Worm (Caenorhabditis elegans) whole organism, L3 larva: ENCODE results near the gene Y45G12C.10.
"Not testable (repeated sequence)": the region's sequence is repeated elsewhere in the genome, so short reads cannot be mapped to it uniquely, and the experiment has no call there.

Source experiments
- elt-3 ChIP-seq, 3 experiments: fragments of 150-350 bp in 1 of 3; sonication (generic microtip) in 2 of 3; optimal IDR thresholded peaks; 2 replicates in 2 of 3; 4 replicates in 1 of 3; lab custom pipeline; 2014 to 2017; ENCODE audit warnings: missing biosample characterization in 3 of 3, missing genetic modification characterization in 3 of 3
- fos-1 ChIP-seq: fragments of 150-350 bp; optimal IDR thresholded peaks from 2 replicates; lab custom pipeline; 2014; ENCODE audit warnings: missing biosample characterization, missing genetic modification characterization
- nhr-11 ChIP-seq: fragments of 150-350 bp; optimal IDR thresholded peaks from 2 replicates; lab custom pipeline; 2014; ENCODE audit warnings: missing biosample characterization, missing genetic modification characterization
- nhr-12 ChIP-seq: fragments of 150-350 bp; optimal IDR thresholded peaks from 2 replicates; lab custom pipeline; 2014; ENCODE audit warnings: missing biosample characterization, missing genetic modification characterization
- nhr-237 ChIP-seq: fragments of 150-350 bp; optimal IDR thresholded peaks from 2 replicates; lab custom pipeline; 2014; ENCODE audit warnings: missing biosample characterization, missing genetic modification characterization
- nhr-28 ChIP-seq: fragments of 150-350 bp; optimal IDR thresholded peaks from 2 replicates; lab custom pipeline; 2014; ENCODE audit warnings: missing biosample characterization, missing genetic modification characterization
- nhr-43 ChIP-seq: sonication (generic microtip); optimal IDR thresholded peaks from 2 replicates; lab custom pipeline; 2016; ENCODE audit warnings: mild to moderate bottlenecking, missing genetic modification characterization, missing compliant biosample characterization; ENCODE audit not compliant: poor library complexity, severe bottlenecking
- pha-4 ChIP-seq: fragments of 150-350 bp; optimal IDR thresholded peaks from 2 replicates; lab custom pipeline; 2014; ENCODE audit warnings: missing biosample characterization, missing genetic modification reagents, missing genetic modification characterization
- unc-62 ChIP-seq: fragments of 150-350 bp; sonication (generic microtip); optimal IDR thresholded peaks from 4 replicates; lab custom pipeline; 2014; ENCODE audit warnings: missing biosample characterization, missing genetic modification reagents, missing genetic modification characterization

ce11 chrV:2536309-2536708 is at the start of gene Y45G12C.10:
- TF ChIP-seq elt-3 (tag; optimal IDR thresholded peaks at IDR 0.05; lab: Kevin White, UChicago); fos-1 (tag; lab: Kevin White, UChicago); nhr-43 (tag; lab: Kevin White, UChicago); unc-62 (GFP tag; lab: Kevin White, UChicago); pha-4 (tag; lab: Kevin White, UChicago); nhr-28 (tag; lab: Kevin White, UChicago); nhr-12 (tag; lab: Kevin White, UChicago); nhr-237 (tag; lab: Kevin White, UChicago); nhr-11 (tag; lab: Kevin White, UChicago): not testable (repeated sequence)
